Fruit fly (Drosophila melanogaster): ENCODE data around the gene for.

Gene for

DNA sequence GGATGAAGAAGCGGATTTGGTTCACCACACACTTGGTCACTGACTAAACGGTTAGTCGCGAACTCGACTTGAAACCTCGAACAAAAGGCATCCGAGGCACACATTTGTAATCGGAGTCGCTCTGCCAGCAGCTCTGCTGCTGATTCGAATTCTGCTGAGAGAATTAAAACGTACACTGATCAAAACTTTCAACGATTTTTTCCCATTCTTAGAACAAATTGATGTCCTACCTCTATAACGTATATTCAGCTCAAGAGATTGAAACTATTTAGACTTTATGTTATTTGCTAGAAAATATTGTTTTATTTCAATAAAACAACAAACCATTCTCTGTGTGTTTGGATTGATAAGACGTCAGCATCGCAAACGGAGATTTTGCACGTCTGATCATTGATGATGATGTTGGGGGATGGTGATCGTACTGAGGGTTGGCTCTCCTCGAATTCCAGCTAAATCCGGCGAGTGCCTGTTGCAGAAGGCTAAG lies 48.7 kb upstream of the for start, which contains the start of gene CG31778 (continued):
- TF ChIP-seq vfl (GFP tag; optimal IDR thresholded peaks at IDR 0.05) (no peak), CG15514 (GFP tag; optimal IDR thresholded peaks at IDR 0.05) (peak; percentile 5), CG12155 (GFP tag; optimal IDR thresholded peaks at IDR 0.05) (no peak), Ets97D (GFP tag; optimal IDR thresholded peaks at IDR 0.05) (no peak), dan (GFP tag; IDR thresholded peaks at IDR 0.05) (no peak), tna (GFP tag; IDR thresholded peaks at IDR 0.05; ENCODE audit: partially characterized antibody) (no peak), Scr (GFP tag; IDR thresholded peaks at IDR 0.05; ENCODE audit: partially characterized antibody) (no peak), CG12942 (GFP tag; optimal IDR thresholded peaks at IDR 0.05) (no peak), lilli (GFP tag; optimal IDR thresholded peaks at IDR 0.05) (peak; percentile 10), Atf3 (GFP tag; optimal IDR thresholded peaks at IDR 0.05) (no peak), CG32532 (GFP tag; IDR thresholded peaks at IDR 0.05) (no peak), CG3163 (GFP tag; optimal IDR thresholded peaks at IDR 0.05) (no peak), CG13624 (GFP tag; optimal IDR thresholded peaks at IDR 0.05) (no peak), Doc3 (GFP tag; IDR thresholded peaks at IDR 0.05; ENCODE audit: partially characterized antibody) (no peak), crol (GFP tag; IDR thresholded peaks at IDR 0.05) (no peak), Optix (GFP tag; IDR thresholded peaks at IDR 0.05) (no peak), CrebB (tag; optimal IDR thresholded peaks at IDR 0.05) (no peak), ems (GFP tag; optimal IDR thresholded peaks at IDR 0.05) (no peak), prd (optimal IDR thresholded peaks at IDR 0.05) (no peak), prd (GFP tag; IDR thresholded peaks at IDR 0.05) (0 out of 3 replicates have a peak, but pooled peaks have one; percentile 11), gem (tag; optimal IDR thresholded peaks at IDR 0.05) (peak; percentile 46), sug (tag; optimal IDR thresholded peaks at IDR 0.05) (peak; percentile 20), CG9817 (tag; optimal IDR thresholded peaks at IDR 0.05) (no peak), CG32772 (GFP tag; IDR thresholded peaks at IDR 0.05) (no peak), CG32767 (GFP tag; IDR thresholded peaks at IDR 0.05) (no peak), HLH54F (GFP tag; optimal IDR thresholded peaks at IDR 0.05) (no peak), CG11695 (GFP tag; IDR thresholded peaks at IDR 0.05) (0 out of 3 replicates have a peak, but pooled peaks have one; percentile 43), p53 (GFP tag; optimal IDR thresholded peaks at IDR 0.05) (no peak), D19B (GFP tag; optimal IDR thresholded peaks at IDR 0.05) (no peak), gro (GFP tag; optimal IDR thresholded peaks at IDR 0.05) (no peak), CG16863 (GFP tag; optimal IDR thresholded peaks at IDR 0.05) (no peak), fd3F (GFP tag; optimal IDR thresholded peaks at IDR 0.05) (no peak), CG33213 (GFP tag; optimal IDR thresholded peaks at IDR 0.05) (no peak), pum (GFP tag; optimal IDR thresholded peaks at IDR 0.05) (no peak), CG34376 (GFP tag; optimal IDR thresholded peaks at IDR 0.05) (peak; percentile 55), CG8290 (GFP tag; optimal IDR thresholded peaks at IDR 0.05) (no peak), CG8290 (tag; optimal IDR thresholded peaks at IDR 0.05) (peak in 1 of 2 experiments; percentile 36), inv (GFP tag; IDR thresholded peaks at IDR 0.05; ENCODE audit: partially characterized antibody) (no peak), row (GFP tag; IDR thresholded peaks at IDR 0.05) (peak; percentile 59), Ravus (GFP tag; IDR thresholded peaks at IDR 0.05) (no peak), trh (GFP tag; optimal IDR thresholded peaks at IDR 0.05) (no peak), CG10274 (GFP tag; optimal IDR thresholded peaks at IDR 0.05) (no peak), zfh1 (GFP tag; IDR thresholded peaks at IDR 0.05) (no peak), Drgx (GFP tag; IDR thresholded peaks at IDR 0.05) (peak; percentile 71), CG5953 (GFP tag; IDR thresholded peaks at IDR 0.05) (no peak), Myb (GFP tag; optimal IDR thresholded peaks at IDR 0.05) (no peak), CG17328 (GFP tag; IDR thresholded peaks at IDR 0.05) (no peak), Rfx (GFP tag; IDR thresholded peaks at IDR 0.05) (peak; percentile 62), pho (GFP tag; optimal IDR thresholded peaks at IDR 0.05) (no peak), peb (GFP tag; IDR thresholded peaks at IDR 0.05) (no peak), H15 (GFP tag; IDR thresholded peaks at IDR 0.05) (no peak), CG15696 (tag; optimal IDR thresholded peaks at IDR 0.05) (no peak), CG10209 (GFP tag; optimal IDR thresholded peaks at IDR 0.05) (no peak)
